Worm (Caenorhabditis elegans): ENCODE data around the gene nep-15.
"Not testable (repeated sequence)": the region's sequence is repeated elsewhere in the genome, so short reads cannot be mapped to it uniquely, and the experiment has no call there.

The nep-15 gene

ce11 chrX:8406815-8407214 is 34.8 kb downstream of the nep-15 start:
- TF ChIP-seq nhr-12 (tag; optimal IDR thresholded peaks at IDR 0.05): no peak
- no peak for TF ChIP-seq sptf-1 (tag; optimal IDR thresholded peaks at IDR 0.05)

ce11 chrX:8408267-8408666 is 36.3 kb downstream of the nep-15 start, which contains the start of gene sulp-3:
Gene sulp-3, minus strand, starts transcription at chrX:8408367.
- TF ChIP-seq cnd-1 (tag; optimal IDR thresholded peaks at IDR 0.05) (no peak), mls-2 (tag; optimal IDR thresholded peaks at IDR 0.05) (no peak), ham-2 (GFP tag; optimal IDR thresholded peaks at IDR 0.05) (no peak), bed-3 (GFP tag; optimal IDR thresholded peaks at IDR 0.05) (no peak), drap-1 (GFP tag; optimal IDR thresholded peaks at IDR 0.05) (no peak), nhr-28 (tag; optimal IDR thresholded peaks at IDR 0.05) (no peak), lin-13 (tag; optimal IDR thresholded peaks at IDR 0.05) (no peak), nhr-12 (tag; optimal IDR thresholded peaks at IDR 0.05) (no peak), ceh-43 (GFP tag; optimal IDR thresholded peaks at IDR 0.05) (no peak), mep-1 (tag; optimal IDR thresholded peaks at IDR 0.05) (no peak), mab-5 (tag; optimal IDR thresholded peaks at IDR 0.05) (no peak), ces-1 (GFP tag; optimal IDR thresholded peaks at IDR 0.05) (no peak), blmp-1 (tag; optimal IDR thresholded peaks at IDR 0.05) (no peak), sptf-1 (tag; optimal IDR thresholded peaks at IDR 0.05) (no peak), unc-62 (GFP tag; optimal IDR thresholded peaks at IDR 0.05) (no peak), unc-120 (tag; optimal IDR thresholded peaks at IDR 0.05; ENCODE audit: poor library complexity, severe bottlenecking) (no peak)

DNA sequence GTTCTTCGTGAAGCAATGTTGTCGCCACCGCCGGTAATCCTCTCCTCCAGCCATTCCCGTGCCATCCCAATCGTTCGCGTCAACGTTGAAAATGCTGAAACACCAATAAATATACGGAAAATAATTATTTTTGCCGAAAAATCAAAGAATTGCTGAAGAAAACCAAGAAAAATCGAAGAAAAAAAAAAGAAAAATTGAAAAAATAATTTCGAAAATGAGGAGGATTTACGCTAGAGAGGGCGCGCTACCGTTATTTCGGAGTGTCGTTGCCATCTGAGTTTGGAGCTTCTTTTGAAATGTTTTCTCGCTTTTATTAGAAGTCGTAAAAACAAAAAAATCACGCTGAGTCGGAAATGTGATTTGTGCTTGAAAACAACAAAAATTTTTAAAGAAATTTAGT is 38.7 kb downstream of the nep-15 start, which contains the start of gene F08F1.9:
Gene F08F1.9, minus strand, starts transcription at position 101 of the 400 bp plus-strand sequence.
- TF ChIP-seq pha-4 (tag; optimal IDR thresholded peaks at IDR 0.05); unc-39 (tag; optimal IDR thresholded peaks at IDR 0.05); unc-62 (GFP tag; optimal IDR thresholded peaks at IDR 0.05): not testable (repeated sequence)

DNA sequence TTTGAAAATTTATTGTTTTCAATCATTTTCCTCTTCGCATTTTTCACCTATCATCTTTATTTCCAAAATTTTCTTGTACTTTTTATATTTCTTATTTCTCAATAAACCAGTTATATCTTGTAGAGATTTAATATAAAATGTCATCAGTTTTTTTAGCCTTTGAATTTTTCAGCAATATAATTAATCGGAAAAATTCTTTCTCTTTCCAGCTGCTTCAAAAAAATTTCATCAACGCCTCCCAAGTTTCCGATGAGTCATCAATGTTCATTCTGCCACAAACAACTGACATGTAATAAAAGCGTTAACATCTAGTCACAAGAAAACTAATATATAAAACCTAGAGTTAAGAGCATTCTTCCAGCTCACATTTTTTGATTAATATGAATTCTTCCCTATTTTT is 41.1 kb downstream of the nep-15 start, which contains the start of gene F08F1.4:
Gene F08F1.4, plus strand, starts transcription at position 301 of the 400 bp plus-strand sequence.
- TF ChIP-seq ces-1 (GFP tag; optimal IDR thresholded peaks at IDR 0.05) (no peak), nhr-12 (tag; optimal IDR thresholded peaks at IDR 0.05) (no peak), nhr-76 (tag; optimal IDR thresholded peaks at IDR 0.05) (no peak), flh-1 (GFP tag; optimal IDR thresholded peaks at IDR 0.05) (no peak), lin-13 (tag; optimal IDR thresholded peaks at IDR 0.05) (no peak), hlh-1 (tag; optimal IDR thresholded peaks at IDR 0.05) (no peak)

DNA sequence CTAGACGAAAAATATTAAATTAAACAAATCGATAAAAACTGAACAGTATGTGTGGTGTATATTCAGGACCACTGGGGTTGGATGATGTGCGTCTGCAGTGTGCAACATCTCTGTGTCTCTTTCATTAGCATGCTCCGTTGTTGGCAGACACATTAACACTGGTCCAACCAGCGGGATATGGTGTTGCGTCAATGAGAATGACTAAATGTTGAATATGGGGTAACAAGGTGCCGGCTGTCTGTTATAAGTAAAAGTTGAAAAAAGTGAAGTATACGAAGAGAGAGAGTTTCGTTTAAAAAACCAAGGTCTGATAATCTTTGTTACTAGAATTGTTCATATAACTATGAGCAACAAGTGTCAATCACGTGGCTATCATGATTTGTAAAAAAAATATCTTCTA is 44.8 kb downstream of the nep-15 start, which contains the start of gene ced-8:
Gene ced-8, minus strand, starts transcription at position 101 of the 400 bp plus-strand sequence.
- TF ChIP-seq ceh-39 (tag; optimal IDR thresholded peaks at IDR 0.05) (peak; percentile 40), zip-8 (tag; optimal IDR thresholded peaks at IDR 0.05) (peak; percentile 25), nhr-28 (tag; optimal IDR thresholded peaks at IDR 0.05) (no peak), snpc-4 (tag; optimal IDR thresholded peaks at IDR 0.05) (no peak), lin-32 (GFP tag; optimal IDR thresholded peaks at IDR 0.05) (no peak), sptf-1 (tag; optimal IDR thresholded peaks at IDR 0.05) (no peak), mls-2 (tag; optimal IDR thresholded peaks at IDR 0.05) (no peak), tbx-8 (GFP tag; optimal IDR thresholded peaks at IDR 0.05) (no peak), hlh-1 (tag; optimal IDR thresholded peaks at IDR 0.05) (no peak), nhr-2 (tag; optimal IDR thresholded peaks at IDR 0.05) (peak; percentile 63), bed-3 (GFP tag; optimal IDR thresholded peaks at IDR 0.05) (no peak), blmp-1 (tag; optimal IDR thresholded peaks at IDR 0.05) (no peak), cnd-1 (tag; optimal IDR thresholded peaks at IDR 0.05) (no peak)

- no peak for TF ChIP-seq nhr-12 (tag; optimal IDR thresholded peaks at IDR 0.05)
- no peak for TF ChIP-seq pha-4 (tag; optimal IDR thresholded peaks at IDR 0.05)
- no peak for TF ChIP-seq mep-1 (tag; optimal IDR thresholded peaks at IDR 0.05)
- TF ChIP-seq drap-1 (GFP tag; optimal IDR thresholded peaks at IDR 0.05): no peak
- no peak for TF ChIP-seq nhr-237 (tag; optimal IDR thresholded peaks at IDR 0.05)
- no peak for TF ChIP-seq lsy-2 (tag; optimal IDR thresholded peaks at IDR 0.05)
- TF ChIP-seq ztf-11 (tag; optimal IDR thresholded peaks at IDR 0.05): no peak
- TF ChIP-seq elt-3 (tag; optimal IDR thresholded peaks at IDR 0.05): no peak
- no peak for TF ChIP-seq tbx-8 (GFP tag; optimal IDR thresholded peaks at IDR 0.05)
- no peak for TF ChIP-seq flh-1 (GFP tag; optimal IDR thresholded peaks at IDR 0.05)
- TF ChIP-seq nhr-28 (tag; optimal IDR thresholded peaks at IDR 0.05): no peak
Measured at ce11 chrX:8417727-8418126, 45.7 kb downstream of the nep-15 start.
